Worm (Caenorhabditis elegans) whole organism, early embryonic: ENCODE data around the gene Y15E3A.4.

ENCODE experiments used
- aly-1 ChIP-seq: sonication (generic microtip); optimal IDR thresholded peaks from 2 replicates; lab custom pipeline; 2016; ENCODE audit warnings: missing genetic modification characterization, missing compliant biosample characterization
- ama-1 ChIP-seq: fragments of 150-350 bp; optimal IDR thresholded peaks from 2 replicates; lab custom pipeline; 2014
- ceh-13 ChIP-seq: fragments of 200-800 bp; sonication (Bioruptor generic); optimal IDR thresholded peaks from 2 replicates; lab custom pipeline; 2018; ENCODE audit warnings: mild to moderate bottlenecking, missing genetic modification characterization, missing compliant biosample characterization
- flt-1 ChIP-seq: fragments of 200-800 bp; sonication (Bioruptor generic); IDR thresholded peaks from 2 replicates; pipeline ENCODE4 v1.3.6; 2022; ENCODE audit warnings: missing genetic modification characterization, missing compliant biosample characterization
- hmg-4 ChIP-seq: fragments of 200-800 bp; sonication (Bioruptor generic); optimal IDR thresholded peaks from 2 replicates; lab custom pipeline; 2018; ENCODE audit warnings: mild to moderate bottlenecking, missing genetic modification characterization, missing compliant biosample characterization
- pes-1 ChIP-seq: fragments of 200-800 bp; sonication (Bioruptor generic); IDR thresholded peaks from 2 replicates; pipeline ENCODE4 v1.3.6; 2022; ENCODE audit warnings: missing genetic modification reagents, missing genetic modification characterization, missing compliant biosample characterization
- scrt-1 ChIP-seq: fragments of 200-800 bp; sonication (Bioruptor generic); IDR thresholded peaks from 2 replicates; pipeline ENCODE4 v1.3.6; 2022; ENCODE audit warnings: missing genetic modification characterization, missing compliant biosample characterization
- tbx-37 ChIP-seq: fragments of 200-800 bp; sonication (Bioruptor generic); conservative IDR thresholded peaks from 2 replicates; pipeline ENCODE4 v1.3.6; 2022; ENCODE audit warnings: missing genetic modification reagents, missing genetic modification characterization, missing compliant biosample characterization

- no peak for TF ChIP-seq scrt-1
- TF ChIP-seq flt-1 (GFP tag; lab: Robert Waterston, UW): no peak
- TF ChIP-seq ceh-13 (GFP tag; lab: Kevin White, UChicago): no peak
- TF ChIP-seq pes-1: no peak
- TF ChIP-seq aly-1 (tag; lab: Kevin White, UChicago): no peak
- TF ChIP-seq ama-1 (lab: Kevin White, UChicago): no peak
- TF ChIP-seq hmg-4 (GFP tag; lab: Kevin White, UChicago): no peak
- TF ChIP-seq tbx-37: no peak
Observed at ce11 chrX:15374668-15375208, 44.0 kb downstream of the Y15E3A.4 start.
